Worm (Caenorhabditis elegans) whole organism, late embryonic: ENCODE results near the gene idpp-6.

Experiments used
- T23F11.4 ChIP-seq: fragments of 200-800 bp; sonication (Bioruptor generic); optimal IDR thresholded peaks from 2 replicates; lab custom pipeline; 2018; ENCODE audit warnings: mild to moderate bottlenecking, missing genetic modification characterization, missing compliant biosample characterization
- ama-1 ChIP-seq: fragments of 150-350 bp; optimal IDR thresholded peaks from 2 replicates; lab custom pipeline; 2014
- dve-1 ChIP-seq: sonication (generic microtip); optimal IDR thresholded peaks from 2 replicates; lab custom pipeline; 2017; ENCODE audit warnings: antibody characterized with exemption, mild to moderate bottlenecking, missing genetic modification characterization, missing compliant biosample characterization
- fkh-10 ChIP-seq: fragments of 150-350 bp; optimal IDR thresholded peaks from 2 replicates; lab custom pipeline; 2014; ENCODE audit warnings: missing biosample characterization, missing genetic modification reagents, missing genetic modification characterization
- hlh-15 ChIP-seq: sonication (generic microtip); optimal IDR thresholded peaks from 2 replicates; lab custom pipeline; 2016; ENCODE audit warnings: missing genetic modification characterization, missing compliant biosample characterization
- mec-3 ChIP-seq: sonication (generic microtip); optimal IDR thresholded peaks from 2 replicates; lab custom pipeline; 2016; ENCODE audit warnings: borderline replicate concordance, missing genetic modification characterization, missing compliant biosample characterization
- nhr-11 ChIP-seq: fragments of 150-350 bp; optimal IDR thresholded peaks from 2 replicates; lab custom pipeline; 2014; ENCODE audit warnings: missing biosample characterization, missing genetic modification characterization
- pax-1 ChIP-seq: fragments of 150-350 bp; optimal IDR thresholded peaks from 2 replicates; lab custom pipeline; 2014; ENCODE audit warnings: missing biosample characterization, missing genetic modification characterization
- ref-2 ChIP-seq: sonication (generic microtip); optimal IDR thresholded peaks from 2 replicates; lab custom pipeline; 2016; ENCODE audit warnings: missing genetic modification characterization, missing compliant biosample characterization
- unc-86 ChIP-seq: sonication (generic microtip); optimal IDR thresholded peaks from 2 replicates; lab custom pipeline; 2016; ENCODE audit warnings: missing genetic modification characterization, missing compliant biosample characterization

DNA sequence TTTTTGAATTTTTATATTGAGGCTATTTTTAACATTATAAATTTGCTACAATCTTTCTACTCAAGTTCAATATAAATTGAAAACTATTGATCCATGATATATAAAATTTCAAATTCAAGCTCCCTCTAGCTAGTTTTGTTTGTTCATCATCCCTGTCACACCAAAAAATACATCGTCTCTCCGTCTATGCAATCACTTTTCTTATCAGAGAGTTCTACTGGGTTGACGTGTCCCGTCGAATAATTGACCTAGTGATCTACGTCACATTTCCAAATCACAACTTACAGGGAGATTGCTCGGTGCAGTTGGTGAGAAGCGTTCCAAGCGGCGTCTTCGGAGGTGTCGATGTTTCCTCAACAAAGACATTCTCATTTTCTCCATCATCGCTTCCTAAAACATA, 21.7 kb upstream of the idpp-6 start:
- no peak for TF ChIP-seq unc-86 (tag; lab: Kevin White, UChicago)
- no peak for TF ChIP-seq mec-3 (tag; lab: Kevin White, UChicago)
- TF ChIP-seq nhr-11 (tag; lab: Kevin White, UChicago) = no peak
- TF ChIP-seq fkh-10 (GFP tag; lab: Kevin White, UChicago) = no peak
- TF ChIP-seq T23F11.4 (GFP tag; lab: Kevin White, UChicago) = no peak
- no peak for TF ChIP-seq ref-2 (tag; lab: Kevin White, UChicago)
- no peak for TF ChIP-seq pax-1 (tag; lab: Kevin White, UChicago)
- no peak for TF ChIP-seq ama-1 (lab: Kevin White, UChicago)
- no peak for TF ChIP-seq hlh-15 (tag; lab: Kevin White, UChicago)
- no peak for TF ChIP-seq dve-1 (tag; lab: Kevin White, UChicago)
